Worm (Caenorhabditis elegans): ENCODE data around the gene F13A2.4.

F13A2.4 gene

ce11 chrV:4374625-4375024 lies 25.4 kb downstream of the F13A2.4 start, which contains the start of gene neg-1:
neg-1 (minus strand) TSS chrV:4374874.
- TF ChIP-seq skn-1 (tag; optimal IDR thresholded peaks at IDR 0.05) (no peak), Y55F3AM.14 (GFP tag; optimal IDR thresholded peaks at IDR 0.05) (no peak), nhr-10 (tag; optimal IDR thresholded peaks at IDR 0.05) (no peak), elt-1 (tag; optimal IDR thresholded peaks at IDR 0.05) (no peak), sma-9 (GFP tag; optimal IDR thresholded peaks at IDR 0.05) (no peak), sma-9 (tag; optimal IDR thresholded peaks at IDR 0.05) (no peak), R02D3.7 (tag; optimal IDR thresholded peaks at IDR 0.05) (no peak), lin-39 (tag; optimal IDR thresholded peaks at IDR 0.05) (no peak), unc-39 (tag; optimal IDR thresholded peaks at IDR 0.05) (no peak), unc-62 (GFP tag; optimal IDR thresholded peaks at IDR 0.05) (no peak), zag-1 (tag; optimal IDR thresholded peaks at IDR 0.05) (no peak), nhr-21 (tag; optimal IDR thresholded peaks at IDR 0.05) (no peak), alr-1 (tag; optimal IDR thresholded peaks at IDR 0.05) (no peak), nhr-12 (tag; optimal IDR thresholded peaks at IDR 0.05) (no peak), ama-1 (optimal IDR thresholded peaks at IDR 0.05) (no peak), egl-27 (tag; optimal IDR thresholded peaks at IDR 0.05) (no peak), mdl-1 (tag; optimal IDR thresholded peaks at IDR 0.05) (no peak), nhr-6 (tag; optimal IDR thresholded peaks at IDR 0.05) (no peak)

DNA sequence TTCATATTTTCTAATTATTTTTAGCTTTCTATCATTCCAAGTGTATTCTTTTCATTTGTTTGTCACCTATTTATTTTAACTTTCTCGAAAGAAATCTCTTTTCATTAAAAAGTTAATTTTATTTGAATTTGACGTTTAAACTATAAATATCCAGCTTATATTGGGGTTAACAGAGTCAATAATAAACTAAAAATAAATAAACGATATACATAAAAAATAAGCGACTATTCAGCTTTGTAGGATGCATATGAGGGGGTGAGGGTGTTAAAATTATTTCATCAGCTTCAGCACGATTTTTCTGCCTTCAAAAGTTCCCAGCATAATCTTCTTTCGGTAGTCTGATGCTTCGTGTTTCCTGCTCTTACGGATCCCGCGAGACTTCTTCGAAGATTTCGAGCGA lies 26.4 kb downstream of the F13A2.4 start:
- TF ChIP-seq ztf-11 (tag; optimal IDR thresholded peaks at IDR 0.05) (no peak), snpc-4 (tag; optimal IDR thresholded peaks at IDR 0.05) (no peak), crh-2 (tag; optimal IDR thresholded peaks at IDR 0.05) (no peak), nhr-12 (tag; optimal IDR thresholded peaks at IDR 0.05) (no peak), sem-4 (tag; optimal IDR thresholded peaks at IDR 0.05) (no peak), nhr-129 (tag; optimal IDR thresholded peaks at IDR 0.05) (no peak), elt-3 (tag; optimal IDR thresholded peaks at IDR 0.05) (no peak), ceh-16 (tag; optimal IDR thresholded peaks at IDR 0.05) (no peak)

- TF ChIP-seq nhr-10 (tag; optimal IDR thresholded peaks at IDR 0.05) (no peak), mdl-1 (tag; optimal IDR thresholded peaks at IDR 0.05) (no peak), blmp-1 (tag; optimal IDR thresholded peaks at IDR 0.05; ENCODE audit: insufficient read depth) (no peak), lin-13 (GFP tag; optimal IDR thresholded peaks at IDR 0.05) (no peak), nhr-12 (tag; optimal IDR thresholded peaks at IDR 0.05) (no peak), ceh-16 (tag; optimal IDR thresholded peaks at IDR 0.05) (no peak), unc-55 (GFP tag; optimal IDR thresholded peaks at IDR 0.05) (no peak), R02D3.7 (tag; optimal IDR thresholded peaks at IDR 0.05) (no peak), peb-1 (tag; optimal IDR thresholded peaks at IDR 0.05) (no peak)
Observed at ce11 chrV:4372986-4373385, 27.0 kb downstream of the F13A2.4 start.

- TF ChIP-seq snpc-4 (tag; optimal IDR thresholded peaks at IDR 0.05) (no peak), egl-27 (tag; optimal IDR thresholded peaks at IDR 0.05) (peak; percentile 27), sma-9 (GFP tag; optimal IDR thresholded peaks at IDR 0.05) (peak; percentile 16), sma-9 (tag; optimal IDR thresholded peaks at IDR 0.05) (no peak), nhr-129 (tag; optimal IDR thresholded peaks at IDR 0.05) (peak; percentile 38), nhr-25 (tag; optimal IDR thresholded peaks at IDR 0.05) (peak; percentile 57), F13H6.1 (tag; optimal IDR thresholded peaks at IDR 0.05) (peak; percentile 40), lin-11 (tag; optimal IDR thresholded peaks at IDR 0.05) (no peak), nhr-6 (tag; optimal IDR thresholded peaks at IDR 0.05) (peak; percentile 27), ztf-11 (tag; optimal IDR thresholded peaks at IDR 0.05) (no peak), unc-55 (GFP tag; optimal IDR thresholded peaks at IDR 0.05) (peak; percentile 79), lsy-2 (tag; optimal IDR thresholded peaks at IDR 0.05) (peak; percentile 40 to 77), sma-3 (GFP tag; optimal IDR thresholded peaks at IDR 0.05) (peak; percentile 36), C34F6.9 (tag; optimal IDR thresholded peaks at IDR 0.05) (peak; percentile 60), gmeb-1 (tag; optimal IDR thresholded peaks at IDR 0.05) (peak; percentile 73), ceh-16 (tag; optimal IDR thresholded peaks at IDR 0.05) (no peak), mab-5 (tag; optimal IDR thresholded peaks at IDR 0.05) (peak; percentile 39), crh-2 (tag; optimal IDR thresholded peaks at IDR 0.05) (peak; percentile 65)
Observed at ce11 chrV:4371309-4371933, 28.6 kb downstream of the F13A2.4 start, which contains the start of the genes gmpr-1 and fipp-1. gmpr-1 (minus strand) TSS chrV:4371383. fipp-1 (plus strand) TSS chrV:4371807.

Data from whole organism, L2 larva.